Worm (Caenorhabditis elegans) whole organism, late embryonic: ENCODE measurements around the gene ncl-1.

Experiments
- C08G9.2 ChIP-seq: sonication (generic microtip); optimal IDR thresholded peaks from 2 replicates; lab custom pipeline; 2016; ENCODE audit warnings: mild to moderate bottlenecking, missing genetic modification characterization, moderate library complexity, missing compliant biosample characterization
- C38D4.7 ChIP-seq: fragments of 200-800 bp; sonication (Bioruptor generic); optimal IDR thresholded peaks from 2 replicates; lab custom pipeline; 2018; ENCODE audit warnings: mild to moderate bottlenecking, missing genetic modification characterization, moderate library complexity, missing compliant biosample characterization
- F13H6.1 ChIP-seq: sonication (generic microtip); optimal IDR thresholded peaks from 2 replicates; lab custom pipeline; 2016; ENCODE audit warnings: missing genetic modification characterization, missing compliant biosample characterization
- K09A11.1 ChIP-seq: sonication (generic microtip); optimal IDR thresholded peaks from 2 replicates; lab custom pipeline; 2017; ENCODE audit warnings: antibody characterized with exemption, mild to moderate bottlenecking, missing genetic modification characterization, missing compliant biosample characterization; ENCODE audit not compliant: insufficient read depth
- Y22D7AL.16 ChIP-seq: sonication (generic microtip); optimal IDR thresholded peaks from 2 replicates; lab custom pipeline; 2016; ENCODE audit warnings: missing genetic modification characterization, missing compliant biosample characterization
- ahr-1 ChIP-seq: sonication (generic microtip); optimal IDR thresholded peaks from 2 replicates; lab custom pipeline; 2016; ENCODE audit warnings: missing genetic modification characterization, missing compliant biosample characterization
- ama-1 ChIP-seq: fragments of 150-350 bp; optimal IDR thresholded peaks from 2 replicates; lab custom pipeline; 2014
- ceh-14 ChIP-seq: sonication (generic microtip); optimal IDR thresholded peaks from 2 replicates; lab custom pipeline; 2016; ENCODE audit warnings: missing genotype, missing genetic modification characterization, missing compliant biosample characterization
- ceh-19 ChIP-seq: fragments of 200-800 bp; sonication (Bioruptor generic); optimal IDR thresholded peaks from 2 replicates; lab custom pipeline; 2018; ENCODE audit warnings: mild to moderate bottlenecking, missing genetic modification characterization, missing compliant biosample characterization
- ceh-2 ChIP-seq: sonication (generic microtip); optimal IDR thresholded peaks from 2 replicates; lab custom pipeline; 2016; ENCODE audit warnings: missing genotype, missing genetic modification characterization, missing compliant biosample characterization
- ceh-22 ChIP-seq: sonication (generic microtip); optimal IDR thresholded peaks from 2 replicates; lab custom pipeline; 2017; ENCODE audit warnings: missing biosample characterization, missing genetic modification characterization
- ceh-30 ChIP-seq: fragments of 150-350 bp; optimal IDR thresholded peaks from 2 replicates; lab custom pipeline; 2014; ENCODE audit warnings: missing biosample characterization, missing genetic modification characterization
- ceh-34 ChIP-seq: sonication (generic microtip); optimal IDR thresholded peaks from 2 replicates; lab custom pipeline; 2016; ENCODE audit warnings: mild to moderate bottlenecking, missing genetic modification characterization, missing compliant biosample characterization
- ceh-45 ChIP-seq: fragments of 200-800 bp; sonication (Bioruptor generic); IDR thresholded peaks from 2 replicates; pipeline ENCODE4 v1.3.6; 2022; ENCODE audit warnings: missing genetic modification reagents, missing genetic modification characterization, missing compliant biosample characterization
- ceh-9 ChIP-seq: sonication (generic microtip); optimal IDR thresholded peaks from 2 replicates; lab custom pipeline; 2016; ENCODE audit warnings: mild to moderate bottlenecking, missing genetic modification characterization, inconsistent platforms, missing compliant biosample characterization
- elt-4 ChIP-seq: sonication (generic microtip); optimal IDR thresholded peaks from 2 replicates; lab custom pipeline; 2016; ENCODE audit warnings: missing genetic modification characterization, missing compliant biosample characterization
- ets-4 ChIP-seq: sonication (generic microtip); optimal IDR thresholded peaks from 2 replicates; lab custom pipeline; 2016; ENCODE audit warnings: missing genetic modification characterization, missing compliant biosample characterization
- eyg-1 ChIP-seq: sonication (generic microtip); optimal IDR thresholded peaks from 2 replicates; lab custom pipeline; 2016; ENCODE audit warnings: missing genotype, missing genetic modification characterization, missing compliant biosample characterization
- fkh-6 ChIP-seq: sonication (generic microtip); optimal IDR thresholded peaks from 2 replicates; lab custom pipeline; 2016; ENCODE audit warnings: missing genetic modification characterization, missing compliant biosample characterization
- gmeb-2 ChIP-seq: sonication (generic microtip); optimal IDR thresholded peaks from 2 replicates; lab custom pipeline; 2016; ENCODE audit warnings: missing genetic modification characterization, inconsistent platforms, missing compliant biosample characterization
- hlh-15 ChIP-seq: sonication (generic microtip); optimal IDR thresholded peaks from 2 replicates; lab custom pipeline; 2016; ENCODE audit warnings: missing genetic modification characterization, missing compliant biosample characterization
- hlh-30 ChIP-seq: sonication (generic microtip); optimal IDR thresholded peaks from 2 replicates; lab custom pipeline; 2017; ENCODE audit warnings: antibody characterized with exemption, missing genetic modification characterization, missing compliant biosample characterization; ENCODE audit not compliant: insufficient read depth
- hlh-6 ChIP-seq: sonication (generic microtip); optimal IDR thresholded peaks from 2 replicates; lab custom pipeline; 2016; ENCODE audit warnings: missing genotype, missing genetic modification characterization, missing compliant biosample characterization
- lim-6 ChIP-seq: sonication (generic microtip); optimal IDR thresholded peaks from 2 replicates; lab custom pipeline; 2016; ENCODE audit warnings: missing genetic modification characterization, missing compliant biosample characterization
- lin-11 ChIP-seq: fragments of 200-800 bp; sonication (Bioruptor generic); optimal IDR thresholded peaks from 2 replicates; lab custom pipeline; 2018; ENCODE audit warnings: mild to moderate bottlenecking, missing genetic modification characterization, missing compliant biosample characterization
- madf-2 ChIP-seq: sonication (generic microtip); optimal IDR thresholded peaks from 2 replicates; lab custom pipeline; 2017; ENCODE audit warnings: missing genetic modification characterization, missing compliant biosample characterization
- nhr-11 ChIP-seq: fragments of 150-350 bp; optimal IDR thresholded peaks from 2 replicates; lab custom pipeline; 2014; ENCODE audit warnings: missing biosample characterization, missing genetic modification characterization
- nhr-232 ChIP-seq: sonication (generic microtip); optimal IDR thresholded peaks from 2 replicates; lab custom pipeline; 2016; ENCODE audit warnings: missing genetic modification characterization, missing compliant biosample characterization
- npax-4 ChIP-seq: sonication (generic microtip); optimal IDR thresholded peaks from 2 replicates; lab custom pipeline; 2016; ENCODE audit warnings: missing genetic modification characterization, missing compliant biosample characterization
- pag-3 ChIP-seq: sonication (generic microtip); optimal IDR thresholded peaks from 2 replicates; lab custom pipeline; 2016; ENCODE audit warnings: missing compliant biosample characterization, missing genetic modification characterization, borderline replicate concordance
- pat-9 ChIP-seq: fragments of 200-800 bp; sonication (Bioruptor generic); optimal IDR thresholded peaks from 2 replicates; lab custom pipeline; 2018; ENCODE audit warnings: mild to moderate bottlenecking, missing genetic modification characterization, moderate library complexity, missing compliant biosample characterization
- pax-1 ChIP-seq: fragments of 150-350 bp; optimal IDR thresholded peaks from 2 replicates; lab custom pipeline; 2014; ENCODE audit warnings: missing biosample characterization, missing genetic modification characterization
- pha-2 ChIP-seq: sonication (generic microtip); optimal IDR thresholded peaks from 2 replicates; lab custom pipeline; 2017; ENCODE audit warnings: mild to moderate bottlenecking, missing genetic modification characterization, missing compliant biosample characterization
- pha-4 ChIP-seq: fragments of 150-350 bp; optimal IDR thresholded peaks from 2 replicates; lab custom pipeline; 2018; ENCODE audit warnings: missing biosample characterization, missing genetic modification reagents, missing genetic modification characterization
- pqm-1 ChIP-seq: sonication (generic microtip); optimal IDR thresholded peaks from 2 replicates; lab custom pipeline; 2016; ENCODE audit warnings: missing genetic modification characterization, missing compliant biosample characterization
- pros-1 ChIP-seq: fragments of 150-350 bp; optimal IDR thresholded peaks from 2 replicates; lab custom pipeline; 2014; ENCODE audit warnings: missing biosample characterization, missing genetic modification reagents, missing genetic modification characterization
- ref-2 ChIP-seq: sonication (generic microtip); optimal IDR thresholded peaks from 2 replicates; lab custom pipeline; 2016; ENCODE audit warnings: missing genetic modification characterization, missing compliant biosample characterization
- rnt-1 ChIP-seq: sonication (generic microtip); optimal IDR thresholded peaks from 2 replicates; lab custom pipeline; 2016; ENCODE audit warnings: missing genetic modification characterization, missing compliant biosample characterization
- sox-2 ChIP-seq: fragments of 200-800 bp; sonication (Bioruptor generic); IDR thresholded peaks from 2 replicates; pipeline ENCODE4 v1.3.6; 2022; ENCODE audit warnings: missing genetic modification reagents, missing genetic modification characterization, missing compliant biosample characterization
- sox-4 ChIP-seq: sonication (generic microtip); optimal IDR thresholded peaks from 2 replicates; lab custom pipeline; 2017; ENCODE audit warnings: mild to moderate bottlenecking, missing genetic modification characterization, inconsistent platforms, missing compliant biosample characterization
- tbx-2 ChIP-seq: sonication (generic microtip); optimal IDR thresholded peaks from 2 replicates; lab custom pipeline; 2016; ENCODE audit warnings: missing genetic modification characterization, missing compliant biosample characterization
- ttx-3 ChIP-seq: sonication (generic microtip); optimal IDR thresholded peaks from 2 replicates; lab custom pipeline; 2016; ENCODE audit warnings: missing genetic modification reagents, missing genetic modification characterization, missing compliant biosample characterization
- unc-3 ChIP-seq, 2 experiments: fragments of 200-800 bp in 1 of 2; sonication (Bioruptor generic) in 1 of 2; sonication (generic microtip) in 1 of 2; conservative IDR thresholded peaks in 1 of 2; optimal IDR thresholded peaks in 1 of 2; 2 replicates each; pipeline versions ENCODE4 v1.3.6 to Lab custom; 2016 to 2022; ENCODE audit warnings: missing compliant biosample characterization in 2 of 2, missing genetic modification characterization in 2 of 2, missing genetic modification reagents in 1 of 2
- unc-42 ChIP-seq: sonication (generic microtip); optimal IDR thresholded peaks from 2 replicates; lab custom pipeline; 2016; ENCODE audit warnings: missing genotype, missing genetic modification characterization, missing compliant biosample characterization
- unc-55 ChIP-seq: sonication (generic microtip); optimal IDR thresholded peaks from 2 replicates; lab custom pipeline; 2017; ENCODE audit warnings: missing biosample characterization, missing genetic modification reagents, missing genetic modification characterization

Gene ncl-1

DNA sequence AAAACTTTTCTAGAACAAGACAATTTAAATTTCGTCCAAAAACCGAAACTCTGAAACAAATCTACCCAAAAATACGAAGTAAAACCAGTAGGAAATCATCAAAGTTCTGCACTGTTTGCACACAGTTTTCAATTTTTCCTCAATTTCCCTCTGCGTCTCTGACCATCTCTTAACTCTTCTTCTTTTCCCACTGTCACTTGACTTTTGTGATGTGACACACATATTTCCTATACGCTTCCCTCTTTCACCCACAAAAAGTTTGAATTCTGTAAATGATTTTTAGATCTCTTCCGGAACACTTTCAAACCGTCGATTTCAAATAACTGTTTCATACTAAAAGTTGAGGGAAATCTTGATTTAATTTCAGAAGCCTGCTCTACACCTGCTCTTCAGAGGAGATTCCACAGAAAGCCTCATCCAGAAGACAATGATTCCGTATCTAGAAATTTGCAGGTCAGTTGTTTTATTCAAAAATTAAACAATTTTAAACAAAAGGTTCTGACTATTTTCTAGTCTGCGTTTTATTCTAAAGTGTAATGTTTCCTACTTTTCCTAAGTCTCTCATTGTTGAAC is at the start of gene ncl-1:
TSS of gene ncl-1 (plus strand) at position 366 of the 573 bp plus-strand sequence.
- TF ChIP-seq hlh-30 (tag; lab: Kevin White, UChicago) (peak; percentile 38), nhr-232 (tag; lab: Kevin White, UChicago) (no peak), pqm-1 (no peak)

DNA sequence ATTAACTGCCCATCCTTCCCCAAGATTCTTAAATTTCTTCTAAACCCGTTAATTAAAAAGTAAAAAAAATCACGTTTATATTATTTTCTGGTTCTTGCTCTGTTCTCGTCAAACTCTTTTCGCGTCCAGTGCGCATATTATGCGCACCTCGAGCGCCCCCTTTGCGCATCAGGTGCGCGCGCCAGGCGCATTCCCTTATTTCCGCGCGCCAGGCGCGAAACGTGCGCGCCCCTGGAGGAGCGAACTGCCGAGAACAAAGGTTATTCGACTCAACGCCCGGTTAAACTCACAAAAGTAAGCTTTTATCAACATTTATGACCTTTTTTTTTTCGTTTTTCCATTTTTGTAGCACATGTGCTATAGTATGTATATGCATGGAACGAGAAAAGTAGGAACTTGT is 47.1 kb upstream of the ncl-1 start:
- no peak for TF ChIP-seq ceh-22 (tag; lab: Kevin White, UChicago)
- TF ChIP-seq ceh-30 (tag; lab: Kevin White, UChicago): no peak
- no peak for TF ChIP-seq tbx-2 (tag; lab: Kevin White, UChicago)
- no peak for TF ChIP-seq npax-4 (tag; lab: Kevin White, UChicago)
- TF ChIP-seq F13H6.1 (tag; lab: Kevin White, UChicago): no peak
- no peak for TF ChIP-seq ttx-3 (tag; lab: Kevin White, UChicago)
- TF ChIP-seq ahr-1 (tag; lab: Kevin White, UChicago): no peak
- TF ChIP-seq pat-9 (tag; lab: Kevin White, UChicago): no peak
- no peak for TF ChIP-seq ceh-2 (tag; lab: Kevin White, UChicago)
- TF ChIP-seq pha-2 (tag; lab: Kevin White, UChicago): no peak
- no peak for TF ChIP-seq sox-4
- no peak for TF ChIP-seq C08G9.2 (tag; lab: Kevin White, UChicago)
- no peak for TF ChIP-seq C38D4.7
- no peak for TF ChIP-seq rnt-1 (tag; lab: Kevin White, UChicago)
- TF ChIP-seq hlh-15: no peak
- no peak for TF ChIP-seq unc-42 (tag; lab: Kevin White, UChicago)
- no peak for TF ChIP-seq lin-11 (tag; lab: Kevin White, UChicago)
- no peak for TF ChIP-seq pax-1 (tag; lab: Kevin White, UChicago)
- TF ChIP-seq, all 69 proteins: peak for 0

DNA sequence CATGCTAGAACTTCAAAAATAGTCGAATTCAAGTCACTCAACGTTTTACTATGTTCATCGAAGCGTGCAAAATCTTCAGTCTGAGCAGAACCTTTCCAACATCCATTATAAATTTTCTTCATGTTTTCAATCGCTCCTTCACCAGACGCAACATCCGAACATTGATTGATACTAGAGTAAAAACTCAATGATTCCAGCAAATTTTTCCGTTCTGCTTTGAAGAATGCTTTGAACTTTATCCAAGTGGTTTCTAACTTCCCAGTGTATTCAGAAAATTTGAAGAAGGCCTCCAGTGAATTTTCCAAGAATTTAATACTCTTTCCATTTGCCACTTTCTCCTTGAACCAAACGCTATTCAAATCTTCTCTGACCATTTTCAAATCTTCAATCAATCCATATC is 27.2 kb upstream of the ncl-1 start:
- TF ChIP-seq pqm-1 (no peak), unc-3 (GFP tag; conservative IDR thresholded peaks at IDR 0.05; lab: Robert Waterston, UW) (no peak), unc-3 (tag; optimal IDR thresholded peaks at IDR 0.05; lab: Kevin White, UChicago) (no peak), pat-9 (tag; lab: Kevin White, UChicago) (no peak), eyg-1 (no peak), Y22D7AL.16 (no peak)

DNA sequence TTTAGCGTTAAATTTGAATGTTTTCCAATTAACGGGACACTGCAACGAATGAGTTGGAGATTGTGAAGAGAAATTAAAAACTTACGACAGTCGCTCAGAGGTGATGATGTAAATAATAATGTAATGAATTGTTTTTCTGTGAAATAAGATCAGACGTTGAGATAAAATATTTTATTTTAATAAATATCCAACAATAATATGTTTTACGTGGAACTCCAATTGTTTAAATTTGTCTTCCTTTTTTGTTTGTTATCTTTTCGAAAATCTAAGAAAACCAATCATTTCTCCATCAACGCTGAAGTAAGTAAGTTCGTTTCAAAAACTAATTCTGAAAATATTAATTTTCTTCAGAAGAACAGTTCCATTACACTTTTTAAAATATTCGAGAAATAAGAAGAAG is 25.3 kb upstream of the ncl-1 start, which contains the start of gene C18H2.5:
TSS of gene C18H2.5 (minus strand) at position 101 of the 400 bp plus-strand sequence.
- no peak for TF ChIP-seq ama-1 (lab: Kevin White, UChicago)
- no peak for TF ChIP-seq Y22D7AL.16
- TF ChIP-seq gmeb-2 (tag; lab: Kevin White, UChicago): no peak
- no peak for TF ChIP-seq nhr-232 (tag; lab: Kevin White, UChicago)
- TF ChIP-seq ceh-34: no peak
- TF ChIP-seq ttx-3 (tag; lab: Kevin White, UChicago): no peak
- TF ChIP-seq unc-55 (GFP tag; lab: Kevin White, UChicago): no peak
- TF ChIP-seq sox-2 (GFP tag; lab: Robert Waterston, UW): no peak
- no peak for TF ChIP-seq hlh-6 (tag; lab: Kevin White, UChicago)
- TF ChIP-seq lin-11 (tag; lab: Kevin White, UChicago): no peak
- TF ChIP-seq madf-2 (tag; lab: Kevin White, UChicago): no peak
- no peak for TF ChIP-seq C08G9.2 (tag; lab: Kevin White, UChicago)
- TF ChIP-seq ceh-14 (tag; lab: Kevin White, UChicago): no peak
- TF ChIP-seq ceh-9: no peak
- no peak for TF ChIP-seq ceh-19 (GFP tag; lab: Kevin White, UChicago)

DNA sequence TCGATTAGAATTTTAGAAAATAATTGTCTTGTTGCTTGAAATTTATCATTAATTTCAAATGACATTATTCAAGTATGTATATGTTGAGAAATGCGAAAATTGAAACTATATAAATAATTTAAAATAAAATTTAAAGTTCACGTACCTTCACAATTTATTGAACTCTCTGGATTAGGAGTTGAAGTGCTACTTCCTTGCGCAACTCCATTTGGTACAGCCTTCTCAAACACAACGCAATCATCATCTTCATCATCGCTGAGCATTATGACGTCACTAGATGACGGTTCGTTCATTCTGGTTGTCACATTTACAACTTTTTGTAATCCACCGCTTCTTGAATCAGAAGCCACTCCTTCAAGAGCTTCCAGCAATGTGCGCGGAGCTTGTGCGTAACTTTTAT is 16.1 kb upstream of the ncl-1 start:
- no peak for TF ChIP-seq pha-4 (tag; lab: Kevin White, UChicago)
- TF ChIP-seq elt-4: no peak
- TF ChIP-seq madf-2 (tag; lab: Kevin White, UChicago): no peak
- TF ChIP-seq ahr-1 (tag; lab: Kevin White, UChicago): no peak
- no peak for TF ChIP-seq ceh-2 (tag; lab: Kevin White, UChicago)
- no peak for TF ChIP-seq pros-1 (tag; lab: Kevin White, UChicago)
- TF ChIP-seq pat-9 (tag; lab: Kevin White, UChicago): no peak
- TF ChIP-seq ceh-9: no peak
- no peak for TF ChIP-seq pag-3 (tag; lab: Kevin White, UChicago)
- no peak for TF ChIP-seq gmeb-2 (tag; lab: Kevin White, UChicago)
- no peak for TF ChIP-seq fkh-6 (tag; lab: Kevin White, UChicago)
- TF ChIP-seq ceh-30 (tag; lab: Kevin White, UChicago): no peak
- no peak for TF ChIP-seq ets-4
- no peak for TF ChIP-seq ceh-45 (GFP tag; lab: Robert Waterston, UW)
- no peak for TF ChIP-seq ref-2 (tag; lab: Kevin White, UChicago)
- no peak for TF ChIP-seq lim-6 (tag; lab: Kevin White, UChicago)
- TF ChIP-seq K09A11.1 (tag; lab: Kevin White, UChicago): no peak
- TF ChIP-seq nhr-11: no peak
